Worm (Caenorhabditis elegans): Measurements from ENCODE around the gene C05C8.5.

The C05C8.5 gene

DNA sequence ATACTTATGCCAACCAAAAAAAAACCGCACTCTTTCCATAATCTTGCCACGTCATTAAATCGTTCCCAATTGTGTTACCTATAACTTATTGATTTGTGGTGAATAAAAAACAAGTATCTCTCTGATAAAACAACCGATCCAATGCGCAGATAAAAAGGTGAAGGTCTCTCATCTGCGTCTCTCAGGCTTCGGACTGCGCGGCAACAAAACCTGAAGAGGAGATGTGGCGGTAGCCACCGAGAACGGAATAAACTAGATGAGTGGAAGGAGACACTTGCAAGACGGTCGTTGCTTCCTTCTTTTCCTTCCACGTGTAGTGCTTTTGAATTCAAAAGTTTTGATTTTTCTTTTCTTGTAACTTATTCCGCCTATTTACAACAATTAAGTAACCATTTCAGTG is 9.7 kb downstream of the C05C8.5 start, which contains the start of gene fkb-3 (continued):
- TF ChIP-seq nhr-28 (tag; optimal IDR thresholded peaks at IDR 0.05) (no peak), skn-1 (tag; optimal IDR thresholded peaks at IDR 0.05) (no peak), elt-3 (tag; optimal IDR thresholded peaks at IDR 0.05) (peak in 1 of 6 experiments; percentile 38), nhr-84 (tag; optimal IDR thresholded peaks at IDR 0.05) (no peak)

- TF ChIP-seq fos-1 (tag; optimal IDR thresholded peaks at IDR 0.05) (no peak), egl-13 (tag; optimal IDR thresholded peaks at IDR 0.05) (no peak), F16B12.6 (tag; optimal IDR thresholded peaks at IDR 0.05) (no peak), ama-1 (optimal IDR thresholded peaks at IDR 0.05) (no peak), ces-1 (GFP tag; optimal IDR thresholded peaks at IDR 0.05) (no peak), lin-39 (tag; optimal IDR thresholded peaks at IDR 0.05) (no peak), ceh-63 (GFP tag; optimal IDR thresholded peaks at IDR 0.05) (no peak), grh-1 (GFP tag; IDR thresholded peaks at IDR 0.05) (no peak), fkh-10 (GFP tag; optimal IDR thresholded peaks at IDR 0.05) (no peak), dpl-1 (GFP tag; optimal IDR thresholded peaks at IDR 0.05) (no peak), ets-5 (GFP tag; IDR thresholded peaks at IDR 0.05) (no peak), nhr-12 (tag; optimal IDR thresholded peaks at IDR 0.05) (no peak), nhr-11 (tag; optimal IDR thresholded peaks at IDR 0.05) (no peak), zag-1 (tag; optimal IDR thresholded peaks at IDR 0.05) (no peak), tbx-2 (tag; optimal IDR thresholded peaks at IDR 0.05) (no peak), unc-30 (tag; optimal IDR thresholded peaks at IDR 0.05) (no peak), hlh-4 (tag; optimal IDR thresholded peaks at IDR 0.05) (no peak), isw-1 (GFP tag; IDR thresholded peaks at IDR 0.05) (no peak), vab-15 (tag; optimal IDR thresholded peaks at IDR 0.05) (no peak)
Observed at ce11 chrV:7224353-7224752, 10.3 kb downstream of the C05C8.5 start.

- no peak for TF ChIP-seq nhr-237 (tag; optimal IDR thresholded peaks at IDR 0.05)
- TF ChIP-seq ztf-4 (tag; optimal IDR thresholded peaks at IDR 0.05): no peak
- no peak for TF ChIP-seq hlh-4 (tag; optimal IDR thresholded peaks at IDR 0.05)
- TF ChIP-seq rnt-1 (tag; optimal IDR thresholded peaks at IDR 0.05): peak; percentile 53
- TF ChIP-seq efl-1 (optimal IDR thresholded peaks at IDR 0.05): no peak
- TF ChIP-seq efl-1 (GFP tag; optimal IDR thresholded peaks at IDR 0.05 in 1 of 2): no peak
- no peak for TF ChIP-seq fos-1 (tag; optimal IDR thresholded peaks at IDR 0.05)
- TF ChIP-seq ceh-82 (tag; optimal IDR thresholded peaks at IDR 0.05): peak in 1 of 3 experiments; percentile 2
- TF ChIP-seq mdl-1 (tag; optimal IDR thresholded peaks at IDR 0.05): no peak
- no peak for TF ChIP-seq xbp-1 (tag; optimal IDR thresholded peaks at IDR 0.05)
- no peak for TF ChIP-seq mep-1 (tag; optimal IDR thresholded peaks at IDR 0.05)
- TF ChIP-seq nhr-28 (tag; optimal IDR thresholded peaks at IDR 0.05): no peak
- peak; percentile 40 for TF ChIP-seq lin-14 (GFP tag; optimal IDR thresholded peaks at IDR 0.05)
- no peak for TF ChIP-seq isw-1 (GFP tag; IDR thresholded peaks at IDR 0.05)
- no peak for TF ChIP-seq ztf-11 (tag; optimal IDR thresholded peaks at IDR 0.05)
- TF ChIP-seq fkh-4 (tag; optimal IDR thresholded peaks at IDR 0.05; ENCODE audit: borderline replicate concordance): no peak
- TF ChIP-seq nhr-84 (tag; optimal IDR thresholded peaks at IDR 0.05): no peak
- no peak for TF ChIP-seq Y116A8C.19 (tag; optimal IDR thresholded peaks at IDR 0.05; ENCODE audit: borderline replicate concordance)
- peak; percentile 23 for TF ChIP-seq dsc-1 (tag; optimal IDR thresholded peaks at IDR 0.05)
Observed at ce11 chrV:7223941-7224340, 10.7 kb downstream of the C05C8.5 start, which contains the start of gene C13F10.1. TSS of gene C13F10.1 (plus strand) at chrV:7224078.

- TF ChIP-seq mep-1 (tag; optimal IDR thresholded peaks at IDR 0.05) (no peak), elt-2 (tag; optimal IDR thresholded peaks at IDR 0.05) (no peak), nhr-12 (tag; optimal IDR thresholded peaks at IDR 0.05) (no peak), elt-3 (tag; optimal IDR thresholded peaks at IDR 0.05) (no peak), hpl-2 (GFP tag; optimal IDR thresholded peaks at IDR 0.05) (no peak), pax-3 (tag; optimal IDR thresholded peaks at IDR 0.05) (no peak), dsc-1 (tag; optimal IDR thresholded peaks at IDR 0.05) (no peak), nhr-20 (tag; optimal IDR thresholded peaks at IDR 0.05) (no peak), xbp-1 (tag; optimal IDR thresholded peaks at IDR 0.05) (no peak), unc-62 (GFP tag; optimal IDR thresholded peaks at IDR 0.05) (no peak), C16A3.4 (tag; optimal IDR thresholded peaks at IDR 0.05) (no peak), lir-3 (tag; optimal IDR thresholded peaks at IDR 0.05; ENCODE audit: poor library complexity) (no peak), nhr-90 (tag; optimal IDR thresholded peaks at IDR 0.05; ENCODE audit: poor library complexity) (no peak), egl-27 (tag; optimal IDR thresholded peaks at IDR 0.05) (no peak), jun-1 (tag; optimal IDR thresholded peaks at IDR 0.05) (no peak), ztf-11 (tag; optimal IDR thresholded peaks at IDR 0.05) (no peak), alr-1 (tag; optimal IDR thresholded peaks at IDR 0.05; ENCODE audit: borderline replicate concordance) (no peak), nhr-19 (GFP tag; conservative IDR thresholded peaks at IDR 0.05) (no peak)
Observed at ce11 chrV:7223152-7223551, 11.5 kb downstream of the C05C8.5 start, which contains the start of gene C13F10.7. TSS of gene C13F10.7 (minus strand) at chrV:7223252.

All from whole organism, L1 larva.